Worm (Caenorhabditis elegans) whole organism, late embryonic: ENCODE results near the gene T11G6.2.

Experiments used
- K02D7.2 ChIP-seq: sonication (generic microtip); optimal IDR thresholded peaks from 2 replicates; lab custom pipeline; 2017; ENCODE audit warnings: mild to moderate bottlenecking, missing genetic modification characterization, missing compliant biosample characterization
- ama-1 ChIP-seq: fragments of 150-350 bp; optimal IDR thresholded peaks from 2 replicates; lab custom pipeline; 2014
- ceh-2 ChIP-seq: sonication (generic microtip); optimal IDR thresholded peaks from 2 replicates; lab custom pipeline; 2016; ENCODE audit warnings: missing genotype, missing genetic modification characterization, missing compliant biosample characterization
- ceh-31 ChIP-seq: sonication (generic microtip); optimal IDR thresholded peaks from 2 replicates; lab custom pipeline; 2016; ENCODE audit warnings: missing genetic modification characterization, missing compliant biosample characterization
- ceh-34 ChIP-seq: sonication (generic microtip); optimal IDR thresholded peaks from 2 replicates; lab custom pipeline; 2016; ENCODE audit warnings: mild to moderate bottlenecking, missing genetic modification characterization, missing compliant biosample characterization
- ceh-6 ChIP-seq: fragments of 200-800 bp; sonication (Bioruptor generic); optimal IDR thresholded peaks from 2 replicates; lab custom pipeline; 2018; ENCODE audit warnings: mild to moderate bottlenecking, missing genetic modification characterization, missing compliant biosample characterization
- elt-4 ChIP-seq: sonication (generic microtip); optimal IDR thresholded peaks from 2 replicates; lab custom pipeline; 2016; ENCODE audit warnings: missing genetic modification characterization, missing compliant biosample characterization
- fkh-10 ChIP-seq: fragments of 150-350 bp; optimal IDR thresholded peaks from 2 replicates; lab custom pipeline; 2014; ENCODE audit warnings: missing biosample characterization, missing genetic modification reagents, missing genetic modification characterization
- rnt-1 ChIP-seq: sonication (generic microtip); optimal IDR thresholded peaks from 2 replicates; lab custom pipeline; 2016; ENCODE audit warnings: missing genetic modification characterization, missing compliant biosample characterization
- sdc-2 ChIP-seq: sonication (generic microtip); optimal IDR thresholded peaks from 2 replicates; lab custom pipeline; 2016; ENCODE audit warnings: missing genotype, missing genetic modification characterization, missing compliant biosample characterization
- unc-42 ChIP-seq: sonication (generic microtip); optimal IDR thresholded peaks from 2 replicates; lab custom pipeline; 2016; ENCODE audit warnings: missing genotype, missing genetic modification characterization, missing compliant biosample characterization
- unc-55 ChIP-seq: sonication (generic microtip); optimal IDR thresholded peaks from 2 replicates; lab custom pipeline; 2017; ENCODE audit warnings: missing biosample characterization, missing genetic modification reagents, missing genetic modification characterization

- TF ChIP-seq rnt-1 (tag; lab: Kevin White, UChicago) (no peak), ceh-31 (no peak), ceh-6 (GFP tag; lab: Kevin White, UChicago) (no peak), unc-42 (tag; lab: Kevin White, UChicago) (no peak), ama-1 (lab: Kevin White, UChicago) (no peak), unc-55 (no peak), sdc-2 (no peak), ceh-2 (tag; lab: Kevin White, UChicago) (no peak), K02D7.2 (no peak), ceh-34 (tag; lab: Kevin White, UChicago) (no peak), fkh-10 (GFP tag; lab: Kevin White, UChicago) (no peak), elt-4 (tag; lab: Kevin White, UChicago) (no peak)
Measured at ce11 chrIV:10896512-10896911, 38.2 kb upstream of the T11G6.2 start, which contains the start of gene srlf-13.
